Fruit fly (Drosophila melanogaster): Measurements from ENCODE around the gene bru2.

bru2 gene

dm6 chr2L:12424555-12424954, 80.5 kb downstream of the bru2 start, which contains the start of gene Fam92 (continued):
- TF ChIP-seq CG6792 (GFP tag; optimal IDR thresholded peaks at IDR 0.05) (peak; percentile 9), CG7368 (GFP tag; optimal IDR thresholded peaks at IDR 0.05) (peak; percentile 13)

dm6 chr2L:12427487-12428101, 83.6 kb downstream of the bru2 start, which contains the start of the genes CG5446 and Trm1:
CG5446 (minus strand) TSS chr2L:12427709.
Trm1 (plus strand) TSS chr2L:12428028.
- TF ChIP-seq Blimp-1 (GFP tag; optimal IDR thresholded peaks at IDR 0.05) (peak; percentile 27), CG11294 (GFP tag; IDR thresholded peaks at IDR 0.05) (no peak; the same call in 1 of the 2 replicates), dsx (GFP tag; optimal IDR thresholded peaks at IDR 0.05; ENCODE audit: poor library complexity, severe bottlenecking) (peak; percentile 68), CG4318 (GFP tag; optimal IDR thresholded peaks at IDR 0.05) (no peak), Eip93F (GFP tag; optimal IDR thresholded peaks at IDR 0.05) (peak; percentile 18), topi (GFP tag; optimal IDR thresholded peaks at IDR 0.05) (peak; percentile 17), CG32006 (GFP tag; optimal IDR thresholded peaks at IDR 0.05) (peak; percentile 68), CG3919 (GFP tag; optimal IDR thresholded peaks at IDR 0.05) (peak; percentile 62), Sox14 (GFP tag; optimal IDR thresholded peaks at IDR 0.05) (peak; percentile 18), acj6 (GFP tag; optimal IDR thresholded peaks at IDR 0.05) (peak; percentile 52), CG6854 (GFP tag; optimal IDR thresholded peaks at IDR 0.05) (peak; percentile 25), CG8319 (GFP tag; optimal IDR thresholded peaks at IDR 0.05) (peak; percentile 4), Eip75B (GFP tag; optimal IDR thresholded peaks at IDR 0.05) (peak; percentile 33), cyc (GFP tag; optimal IDR thresholded peaks at IDR 0.05) (peak; percentile 26), vri (GFP tag; optimal IDR thresholded peaks at IDR 0.05) (peak; percentile 40), esn (GFP tag; optimal IDR thresholded peaks at IDR 0.05) (peak; percentile 66), CG15336 (GFP tag; IDR thresholded peaks at IDR 0.05) (peak; percentile 21; the same call in 1 of the 2 replicates), Smox (GFP tag; optimal IDR thresholded peaks at IDR 0.05) (peak; percentile 23), salr (GFP tag; optimal IDR thresholded peaks at IDR 0.05) (peak in 1 of 2 experiments; percentile 79), CG1621 (tag; optimal IDR thresholded peaks at IDR 0.05) (no peak), Ets96B (tag; optimal IDR thresholded peaks at IDR 0.05) (peak; percentile 74), CG11762 (GFP tag; optimal IDR thresholded peaks at IDR 0.05; ENCODE audit: insufficient read depth) (no peak), CG9139 (GFP tag; optimal IDR thresholded peaks at IDR 0.05) (peak; percentile 40), CG8632 (GFP tag; optimal IDR thresholded peaks at IDR 0.05) (peak; percentile 68), CG3032 (tag; optimal IDR thresholded peaks at IDR 0.05) (peak; percentile 70), Ets21C (GFP tag; optimal IDR thresholded peaks at IDR 0.05) (no peak), dac (GFP tag; optimal IDR thresholded peaks at IDR 0.05) (peak; percentile 28), fd59A (GFP tag; optimal IDR thresholded peaks at IDR 0.05) (no peak), Hr38 (GFP tag; optimal IDR thresholded peaks at IDR 0.05) (no peak), Eip78C (GFP tag) (peak; percentile 83), Lpt (GFP tag; optimal IDR thresholded peaks at IDR 0.05) (peak; percentile 30), Sox15 (GFP tag; optimal IDR thresholded peaks at IDR 0.05) (peak; percentile 8), net (GFP tag; optimal IDR thresholded peaks at IDR 0.05) (peak; percentile 43), achi (GFP tag; optimal IDR thresholded peaks at IDR 0.05) (peak; percentile 78), OdsH (GFP tag; optimal IDR thresholded peaks at IDR 0.05) (peak; percentile 50), fd85E (GFP tag; optimal IDR thresholded peaks at IDR 0.05) (no peak), CG7368 (GFP tag; optimal IDR thresholded peaks at IDR 0.05) (peak; percentile 32), fkh (GFP tag; optimal IDR thresholded peaks at IDR 0.05) (no peak), Hr39 (GFP tag; optimal IDR thresholded peaks at IDR 0.05) (no peak), Sox102F (GFP tag; optimal IDR thresholded peaks at IDR 0.05) (peak; percentile 48), CG6276 (GFP tag; optimal IDR thresholded peaks at IDR 0.05) (no peak), CG6808 (GFP tag; optimal IDR thresholded peaks at IDR 0.05) (peak; percentile 33), ss (GFP tag; optimal IDR thresholded peaks at IDR 0.05) (peak; percentile 34 to 63), CG10669 (GFP tag; optimal IDR thresholded peaks at IDR 0.05) (peak; percentile 33), CG8119 (GFP tag; IDR thresholded peaks at IDR 0.05) (peak; percentile 42; the same call in 1 of the 3 replicates), CG10631 (GFP tag; optimal IDR thresholded peaks at IDR 0.05) (peak; percentile 82), Gug (GFP tag; IDR thresholded peaks at IDR 0.05) (no peak)
